Worm (Caenorhabditis elegans): ENCODE results near the gene F42A10.6.
A peak's percentile ranks its signal among the peaks of the same experiment; 100 is the strongest.

- TF ChIP-seq unc-62 (GFP tag; optimal IDR thresholded peaks at IDR 0.05) (no peak), mcd-1 (GFP tag; IDR thresholded peaks at IDR 0.05) (no peak), T26A5.8 (tag; optimal IDR thresholded peaks at IDR 0.05) (no peak), F57A8.1 (GFP tag; optimal IDR thresholded peaks at IDR 0.05) (no peak), K11D2.4 (GFP tag; IDR thresholded peaks at IDR 0.05) (no peak), dpl-1 (GFP tag; optimal IDR thresholded peaks at IDR 0.05) (no peak), sea-2 (GFP tag; IDR thresholded peaks at IDR 0.05) (no peak), hmg-20 (GFP tag; IDR thresholded peaks at IDR 0.05) (no peak), lin-35 (GFP tag; optimal IDR thresholded peaks at IDR 0.05) (peak in 1 of 3 experiments; percentile 30), F23B12.7 (tag; optimal IDR thresholded peaks at IDR 0.05; ENCODE audit: insufficient read depth) (no peak), F39B2.1 (GFP tag; IDR thresholded peaks at IDR 0.05) (no peak), ccch-3 (GFP tag; optimal IDR thresholded peaks at IDR 0.05) (no peak)
Observed at ce11 chrIII:6170038-6170437, 6.6 kb downstream of the F42A10.6 start.

Data from whole organism, young adult.